Fruit fly (Drosophila melanogaster) whole organism, pupa: ENCODE results near the gene CG42272.

Experiments
- CG10348 ChIP-seq: fragments of 200-800 bp; sonication (Bioruptor generic); IDR thresholded peaks from 2 replicates; pipeline ENCODE4 v1.3.6; 2022; ENCODE audit warnings: missing biosample characterization, missing genetic modification characterization
- CG12605 ChIP-seq: fragments of 200-800 bp; sonication (Bioruptor generic); IDR thresholded peaks from 2 replicates; pipeline ENCODE4 v1.3.6; 2022; ENCODE audit warnings: missing biosample characterization, missing genetic modification characterization
- CG13204 ChIP-seq: fragments of 200-800 bp; sonication (Bioruptor generic); optimal IDR thresholded peaks from 2 replicates; lab custom pipeline; 2018; ENCODE audit warnings: missing biosample characterization, mild to moderate bottlenecking, missing genetic modification characterization, moderate library complexity
- CG14655 ChIP-seq: fragments of 200-800 bp; sonication (Bioruptor generic); optimal IDR thresholded peaks from 3 replicates; lab custom pipeline; 2017; ENCODE audit warnings: mild to moderate bottlenecking, missing biosample characterization, missing genetic modification reagents, missing genetic modification characterization
- CG15710 ChIP-seq: fragments of 200-800 bp; sonication (Bioruptor generic); optimal IDR thresholded peaks from 2 replicates; lab custom pipeline; 2018; ENCODE audit warnings: missing biosample characterization, mild to moderate bottlenecking, missing genetic modification characterization, moderate library complexity
- CG17806 ChIP-seq: fragments of 200-800 bp; sonication (Bioruptor generic); optimal IDR thresholded peaks from 2 replicates; lab custom pipeline; 2018; ENCODE audit warnings: missing biosample characterization, mild to moderate bottlenecking, missing genetic modification characterization, moderate library complexity
- CG32121 ChIP-seq: fragments of 200-800 bp; sonication (Bioruptor generic); IDR thresholded peaks from 2 replicates; pipeline ENCODE4 v1.3.6; 2022; ENCODE audit warnings: missing biosample characterization, missing genetic modification characterization
- CG34367 ChIP-seq: fragments of 200-800 bp; sonication (Bioruptor generic); optimal IDR thresholded peaks from 2 replicates; lab custom pipeline; 2018; ENCODE audit warnings: missing biosample characterization, mild to moderate bottlenecking, missing genetic modification characterization
- CG4496 ChIP-seq: fragments of 200-800 bp; sonication (Bioruptor generic); IDR thresholded peaks from 3 replicates; pipeline ENCODE4 v1.3.6; 2022; ENCODE audit warnings: missing biosample characterization, missing genetic modification characterization
- CG8159 ChIP-seq: fragments of 200-800 bp; sonication (Bioruptor generic); optimal IDR thresholded peaks from 3 replicates; lab custom pipeline; 2018; ENCODE audit warnings: missing biosample characterization, mild to moderate bottlenecking, missing genetic modification characterization, moderate library complexity
- CG8301 ChIP-seq: fragments of 200-800 bp; sonication (Bioruptor generic); optimal IDR thresholded peaks from 2 replicates; lab custom pipeline; 2018; ENCODE audit warnings: missing biosample characterization, mild to moderate bottlenecking, missing genetic modification characterization
- CG9948 ChIP-seq: fragments of 200-800 bp; sonication (Bioruptor generic); optimal IDR thresholded peaks from 2 replicates; lab custom pipeline; 2018; ENCODE audit warnings: missing biosample characterization, mild to moderate bottlenecking, missing genetic modification characterization, moderate library complexity
- D1 ChIP-seq: fragments of 200-800 bp; sonication (Bioruptor generic); optimal IDR thresholded peaks from 2 replicates; lab custom pipeline; 2018; ENCODE audit warnings: missing biosample characterization, mild to moderate bottlenecking, missing genetic modification characterization, moderate library complexity
- EcR ChIP-seq: fragments of 200-800 bp; sonication (Bioruptor generic); optimal IDR thresholded peaks from 3 replicates; lab custom pipeline; 2019; ENCODE audit warnings: missing biosample characterization, missing genetic modification characterization, mild to moderate bottlenecking, moderate library complexity, missing genetic modification reagents
- Ets98B ChIP-seq: fragments of 200-800 bp; sonication (Bioruptor generic); IDR thresholded peaks from 2 replicates; pipeline ENCODE4 v1.3.6; 2022; ENCODE audit warnings: missing biosample characterization, missing genetic modification characterization
- Pif1A ChIP-seq: fragments of 200-800 bp; sonication (Bioruptor generic); optimal IDR thresholded peaks from 3 replicates; lab custom pipeline; 2016; ENCODE audit warnings: missing biosample characterization, missing genetic modification characterization
- Pif1B ChIP-seq: fragments of 200-800 bp; sonication (Bioruptor generic); optimal IDR thresholded peaks from 3 replicates; lab custom pipeline; 2016; ENCODE audit warnings: missing biosample characterization, missing genetic modification characterization
- Snoo ChIP-seq: fragments of 200-800 bp; sonication (Bioruptor generic); optimal IDR thresholded peaks from 3 replicates; lab custom pipeline; 2017; ENCODE audit warnings: missing biosample characterization, mild to moderate bottlenecking, missing genetic modification characterization, inconsistent platforms
- fd96Ca ChIP-seq: fragments of 200-800 bp; sonication (Bioruptor generic); IDR thresholded peaks from 3 replicates; pipeline ENCODE4 v1.3.6; 2022; ENCODE audit warnings: missing biosample characterization, missing genetic modification characterization
- gl ChIP-seq: fragments of 200-800 bp; sonication (Bioruptor generic); optimal IDR thresholded peaks from 2 replicates; lab custom pipeline; 2018; ENCODE audit warnings: missing biosample characterization, mild to moderate bottlenecking, missing genetic modification characterization
- rn ChIP-seq: fragments of 200-800 bp; sonication (Bioruptor generic); IDR thresholded peaks from 2 replicates; pipeline ENCODE4 v1.3.6; 2022; ENCODE audit warnings: missing biosample characterization, missing genetic modification characterization

Gene CG42272

dm6 chr3L:5843895-5844576, 41.2 kb downstream of the CG42272 start:
- TF ChIP-seq D1 (no peak), Ets98B (no peak), Snoo (no peak), fd96Ca (no peak), CG10348 (GFP tag; lab: Robert Waterston, UW) (no peak), CG4496 (GFP tag; lab: Robert Waterston, UW) (0 out of 3 replicates have a peak, but pooled peaks have one; percentile 30), CG8159 (tag; lab: Kevin White, UChicago) (no peak), CG15710 (tag; lab: Kevin White, UChicago) (no peak), CG12605 (GFP tag; lab: Robert Waterston, UW) (no peak), Pif1B (no peak), CG32121 (GFP tag; lab: Robert Waterston, UW) (peak; percentile 38; the same call in 1 of the 2 replicates), rn (0 out of 2 replicates have a peak, but pooled peaks have one; percentile 5), EcR (no peak), CG9948 (tag; lab: Kevin White, UChicago) (no peak)

DNA sequence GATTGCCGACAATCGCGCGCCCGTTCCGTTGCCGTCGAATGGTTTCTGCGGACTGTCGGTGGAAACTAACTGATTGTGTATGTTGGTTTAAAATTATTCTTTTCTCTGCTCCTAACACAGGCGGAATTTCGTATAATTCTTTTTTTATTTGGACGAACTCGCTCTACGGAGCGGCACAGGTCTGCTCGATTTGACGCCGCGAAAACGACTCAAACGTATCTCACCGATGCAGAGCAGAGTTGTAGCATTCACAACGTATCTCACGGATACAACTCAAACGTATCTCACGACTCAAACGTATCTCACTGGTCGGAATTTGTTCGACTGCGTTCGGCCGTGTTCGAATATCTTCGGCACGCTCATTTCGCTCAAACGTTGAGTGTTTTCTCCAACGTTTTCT, 42.6 kb downstream of the CG42272 start, which contains the start of gene vn:
Gene vn, minus strand, starts transcription at position 199 of the 400 bp plus-strand sequence.
- TF ChIP-seq CG13204 (GFP tag; lab: Kevin White, UChicago) (peak; percentile 44), CG4496 (GFP tag; lab: Robert Waterston, UW) (no peak), fd96Ca (0 out of 3 replicates have a peak, but pooled peaks have one; percentile 50), CG12605 (GFP tag; lab: Robert Waterston, UW) (peak; percentile 35; the same call in 1 of the 2 replicates), Pif1A (no peak), Ets98B (peak; percentile 59), CG32121 (GFP tag; lab: Robert Waterston, UW) (peak; percentile 49; the same call in 1 of the 2 replicates)

- peak; percentile 31 for TF ChIP-seq CG13204 (GFP tag; lab: Kevin White, UChicago)
- TF ChIP-seq fd96Ca = no peak
- no peak for TF ChIP-seq CG32121 (GFP tag; lab: Robert Waterston, UW)
Measured at dm6 chr3L:5848929-5849328, 46.1 kb downstream of the CG42272 start.

dm6 chr3L:5851636-5852035, 48.8 kb downstream of the CG42272 start:
- TF ChIP-seq CG10348 (GFP tag; lab: Robert Waterston, UW) (no peak), EcR (no peak), CG32121 (GFP tag; lab: Robert Waterston, UW) (no peak), Pif1B (no peak), gl (no peak), CG8159 (tag; lab: Kevin White, UChicago) (peak; percentile 70), Pif1A (peak; percentile 6), CG17806 (tag; lab: Kevin White, UChicago) (peak; percentile 43), CG13204 (GFP tag; lab: Kevin White, UChicago) (no peak), CG9948 (tag; lab: Kevin White, UChicago) (peak; percentile 51), CG8301 (tag; lab: Kevin White, UChicago) (no peak), CG14655 (GFP tag; lab: Kevin White, UChicago) (peak; percentile 10), CG15710 (tag; lab: Kevin White, UChicago) (peak; percentile 69), Snoo (peak; percentile 48), CG12605 (GFP tag; lab: Robert Waterston, UW) (no peak), D1 (no peak), Ets98B (no peak), CG34367 (peak; percentile 23)

DNA sequence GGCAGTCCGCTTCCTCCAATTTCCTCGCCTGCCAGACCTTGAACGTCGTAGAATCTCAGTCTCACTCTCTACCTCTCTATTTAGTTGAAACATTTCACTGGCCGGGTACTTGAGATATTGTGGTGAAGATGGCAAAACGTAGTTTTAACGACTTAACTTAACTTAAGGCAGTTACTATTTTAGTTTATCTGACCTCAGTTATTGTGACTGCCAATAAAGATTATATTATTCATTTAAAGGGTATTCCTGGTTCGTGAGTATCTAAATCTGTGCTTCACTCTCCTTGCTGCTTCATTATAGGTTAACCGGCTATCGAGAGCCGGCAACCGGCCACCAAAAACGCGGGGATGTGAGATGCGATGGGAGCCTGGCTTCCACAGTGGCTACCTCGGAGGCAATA, 52.3 kb downstream of the CG42272 start:
- TF ChIP-seq CG8301 (tag; lab: Kevin White, UChicago) = peak; percentile 46
- TF ChIP-seq CG8159 (tag; lab: Kevin White, UChicago) = no peak
- peak; percentile 63 for TF ChIP-seq CG14655 (GFP tag; lab: Kevin White, UChicago)
